Fruit fly (Drosophila melanogaster): ENCODE data around the gene Myt1.

Gene Myt1

DNA sequence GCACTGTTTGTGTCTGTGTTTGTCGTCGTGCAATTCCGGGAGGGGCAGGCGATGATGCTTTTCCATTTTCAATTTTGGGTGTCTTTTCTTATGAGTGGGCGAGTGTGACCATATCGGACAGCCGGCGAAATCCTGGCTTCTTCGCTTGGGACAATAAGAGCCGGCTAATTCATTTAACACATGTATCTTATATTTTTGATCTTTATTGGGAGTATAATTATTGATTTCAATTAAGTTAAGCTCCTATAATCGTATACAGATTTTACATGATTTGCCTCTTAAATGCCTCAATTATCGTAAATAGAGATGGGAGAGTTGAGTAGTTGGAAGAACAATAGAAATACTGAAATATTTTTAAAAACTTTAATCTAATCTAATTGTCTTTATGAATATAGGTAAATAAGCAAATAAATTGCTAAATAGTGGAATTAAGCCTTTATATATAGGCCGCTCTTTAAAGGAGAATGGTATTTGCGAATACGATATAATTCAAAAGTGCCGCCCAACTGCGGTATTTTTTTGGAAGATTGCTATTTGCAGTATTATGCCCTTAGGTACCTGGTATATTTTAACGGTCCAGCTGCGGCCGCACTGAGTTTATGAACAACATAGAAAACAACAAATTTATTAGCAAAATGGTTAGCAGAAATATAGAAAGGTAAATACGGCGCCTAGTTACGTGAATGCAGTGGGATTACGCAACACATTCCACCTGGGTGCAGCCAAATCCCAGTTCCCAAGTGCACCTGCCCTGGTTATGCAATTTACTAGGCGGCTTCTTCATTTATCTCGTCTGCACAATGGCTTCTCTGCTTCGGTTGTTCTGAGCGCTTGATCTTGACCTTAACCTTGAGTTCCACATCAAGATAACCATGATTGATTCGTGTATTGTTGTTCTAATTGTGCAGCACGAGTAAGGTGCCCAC lies at the start of gene Myt1, which contains the start of the genes PGRP-LD and Pmi:
Gene Myt1 (minus strand): TSS at position 116 of the 926 bp plus-strand sequence.
Gene PGRP-LD (plus strand): TSS at position 576 of the 926 bp plus-strand sequence.
Gene Pmi (plus strand): TSS at position 576 of the 926 bp plus-strand sequence.
- TF ChIP-seq YL-1 (GFP tag; optimal IDR thresholded peaks at IDR 0.05) (peak; percentile 26), Dll (GFP tag; IDR thresholded peaks at IDR 0.05; ENCODE audit: partially characterized antibody) (0 out of 4 replicates have a peak, but pooled peaks have one; percentile 23), pzg (GFP tag; optimal IDR thresholded peaks at IDR 0.05) (peak; percentile 42), MBD-R2 (GFP tag; IDR thresholded peaks at IDR 0.05) (peak; percentile 33; the same call in 1 of the 2 replicates), E2f2 (GFP tag; IDR thresholded peaks at IDR 0.05) (peak; percentile 91), odd (GFP tag; optimal IDR thresholded peaks at IDR 0.05) (no peak), Med (GFP tag) (peak; percentile 73), CG30403 (GFP tag; optimal IDR thresholded peaks at IDR 0.05) (peak; percentile 13), Sin3A (optimal IDR thresholded peaks at IDR 0.05) (peak; percentile 55), CG3838 (GFP tag; optimal IDR thresholded peaks at IDR 0.05) (no peak), Mrtf (GFP tag; IDR thresholded peaks at IDR 0.05) (no peak), CG3847 (GFP tag; IDR thresholded peaks at IDR 0.05) (no peak), Elba2 (GFP tag; optimal IDR thresholded peaks at IDR 0.05) (peak; percentile 56), CG2202 (tag; optimal IDR thresholded peaks at IDR 0.05) (no peak), CG15601 (tag; optimal IDR thresholded peaks at IDR 0.05) (peak; percentile 3), sisA (GFP tag; IDR thresholded peaks at IDR 0.05) (no peak), unc-4 (GFP tag; IDR thresholded peaks at IDR 0.05; ENCODE audit: partially characterized antibody) (peak; percentile 37; the same call in 1 of the 2 replicates), lbe (GFP tag; optimal IDR thresholded peaks at IDR 0.05) (peak; percentile 2), HLH54F (GFP tag; optimal IDR thresholded peaks at IDR 0.05) (no peak), CG12391 (tag; optimal IDR thresholded peaks at IDR 0.05) (peak; percentile 27), gcm (GFP tag; optimal IDR thresholded peaks at IDR 0.05) (no peak), gfzf (GFP tag; optimal IDR thresholded peaks at IDR 0.05) (peak; percentile 81), Scr (GFP tag; IDR thresholded peaks at IDR 0.05; ENCODE audit: partially characterized antibody) (peak; percentile 36; the same call in 1 of the 2 replicates), CG13287 (GFP tag; IDR thresholded peaks at IDR 0.05; ENCODE audit: partially characterized antibody) (peak; percentile 16; the same call in 1 of the 2 replicates), HLH4C (GFP tag; IDR thresholded peaks at IDR 0.05; ENCODE audit: partially characterized antibody) (0 out of 3 replicates have a peak, but pooled peaks have one; percentile 17), CoRest (tag; optimal IDR thresholded peaks at IDR 0.05) (peak; percentile 10), MESR4 (GFP tag; optimal IDR thresholded peaks at IDR 0.05) (peak; percentile 60), nmo (GFP tag; optimal IDR thresholded peaks at IDR 0.05) (peak; percentile 24), tna (GFP tag; IDR thresholded peaks at IDR 0.05; ENCODE audit: partially characterized antibody) (no peak), CG12299 (tag; optimal IDR thresholded peaks at IDR 0.05) (no peak), CG12659 (GFP tag; optimal IDR thresholded peaks at IDR 0.05) (peak; percentile 9), CG2116 (GFP tag; optimal IDR thresholded peaks at IDR 0.05) (peak; percentile 32), oc (tag; optimal IDR thresholded peaks at IDR 0.05) (no peak), Hsf (GFP tag; optimal IDR thresholded peaks at IDR 0.05) (no peak), CG14710 (tag; optimal IDR thresholded peaks at IDR 0.05) (peak; percentile 49), Oaz (GFP tag; IDR thresholded peaks at IDR 0.05) (no peak), HLH3B (GFP tag; IDR thresholded peaks at IDR 0.05) (no peak), CG4617 (GFP tag; optimal IDR thresholded peaks at IDR 0.05; ENCODE audit: borderline replicate concordance) (peak; percentile 21), pros (GFP tag; optimal IDR thresholded peaks at IDR 0.05) (peak; percentile 39), stwl (tag; optimal IDR thresholded peaks at IDR 0.05) (peak; percentile 5), chinmo (GFP tag; IDR thresholded peaks at IDR 0.05; ENCODE audit: partially characterized antibody) (0 out of 4 replicates have a peak, but pooled peaks have one; percentile 62), Dp (GFP tag; optimal IDR thresholded peaks at IDR 0.05) (peak; percentile 86), Sry-δ (GFP tag; optimal IDR thresholded peaks at IDR 0.05) (peak; percentile 61), BEAF-32 (GFP tag; optimal IDR thresholded peaks at IDR 0.05) (peak; percentile 69), Lhr (GFP tag; optimal IDR thresholded peaks at IDR 0.05) (peak; percentile 11), CG16813 (GFP tag; IDR thresholded peaks at IDR 0.05; ENCODE audit: partially characterized antibody) (0 out of 3 replicates have a peak, but pooled peaks have one; percentile 25)

Measured in whole organism, embryonic.